Fruit fly (Drosophila melanogaster) Kc167 (cell line): ENCODE data around the gene Cul2.

Source experiments
- Myc ChIP-seq: fragments of >200 bp; optimal IDR thresholded peaks from 2 replicates; lab custom pipeline; 2017; ENCODE audit warnings: missing external identifiers
- Sin3A ChIP-seq: fragments of >200 bp; optimal IDR thresholded peaks from 2 replicates; lab custom pipeline; 2018; ENCODE audit warnings: missing external identifiers
- h ChIP-seq: fragments of >200 bp; optimal IDR thresholded peaks from 3 replicates; lab custom pipeline; 2018; ENCODE audit warnings: missing external identifiers
- insv ChIP-seq: fragments of >200 bp; optimal IDR thresholded peaks from 3 replicates; lab custom pipeline; 2018; ENCODE audit warnings: missing external identifiers
- psq ChIP-seq: fragments of >200 bp; optimal IDR thresholded peaks from 2 replicates; lab custom pipeline; 2017; ENCODE audit warnings: missing external identifiers
- ttk ChIP-seq: sonication (Bioruptor generic); optimal IDR thresholded peaks from 2 replicates; lab custom pipeline; 2017; ENCODE audit warnings: missing external identifiers

dm6 chr2L:21681322-21682268, 23.1 kb downstream of the Cul2 start, which contains the start of gene eEF2:
- no peak for TF ChIP-seq ttk (lab: Kevin White, UChicago)
- TF ChIP-seq psq (lab: Kevin White, UChicago) = no peak
- no peak for TF ChIP-seq h (lab: Kevin White, UChicago)
- TF ChIP-seq insv (lab: Kevin White, UChicago) = no peak
- TF ChIP-seq Myc = no peak
- TF ChIP-seq Sin3A = no peak
